Fruit fly (Drosophila melanogaster): ENCODE data around the gene CG33928.
A peak's percentile ranks its signal among the peaks of the same experiment; 100 is the strongest.

Gene CG33928

DNA sequence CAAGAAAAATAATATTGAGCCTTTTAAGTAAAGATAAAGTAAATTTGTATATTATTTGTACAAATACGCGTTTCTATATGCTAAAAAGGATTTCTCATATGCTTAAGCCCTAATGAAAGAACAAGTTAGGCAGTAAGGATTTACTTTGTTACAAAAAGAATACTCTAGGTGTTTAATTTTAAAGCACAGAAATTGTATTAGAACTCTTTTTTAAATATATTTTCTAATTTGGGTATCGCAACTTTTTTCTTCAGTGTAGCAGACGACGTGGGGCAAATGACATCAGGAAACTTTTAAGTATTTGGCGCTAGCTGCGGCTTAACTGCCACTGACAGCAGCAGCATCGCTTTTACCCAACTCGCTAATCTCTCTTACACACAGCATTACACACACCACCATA is 14.3 kb downstream of the CG33928 start (continued):
- no peak for TF ChIP-seq spab (GFP tag; optimal IDR thresholded peaks at IDR 0.05)
- TF ChIP-seq CG10631 (GFP tag; optimal IDR thresholded peaks at IDR 0.05): no peak
- TF ChIP-seq CG3032 (tag; optimal IDR thresholded peaks at IDR 0.05): no peak
- TF ChIP-seq CG9139 (GFP tag; optimal IDR thresholded peaks at IDR 0.05): no peak
- TF ChIP-seq Eip93F (GFP tag; optimal IDR thresholded peaks at IDR 0.05): no peak
- no peak for TF ChIP-seq CG3919 (GFP tag; optimal IDR thresholded peaks at IDR 0.05)
- TF ChIP-seq CG8119 (GFP tag; IDR thresholded peaks at IDR 0.05): no peak
- no peak for TF ChIP-seq CG1621 (tag; optimal IDR thresholded peaks at IDR 0.05)
- TF ChIP-seq ss (GFP tag; optimal IDR thresholded peaks at IDR 0.05): no peak
- TF ChIP-seq CG15336 (GFP tag; IDR thresholded peaks at IDR 0.05): no peak
- TF ChIP-seq fkh (GFP tag; optimal IDR thresholded peaks at IDR 0.05): no peak
- TF ChIP-seq CG16779 (tag; optimal IDR thresholded peaks at IDR 0.05): no peak
- no peak for TF ChIP-seq Lpt (GFP tag; optimal IDR thresholded peaks at IDR 0.05)
- TF ChIP-seq Ets21C (GFP tag; optimal IDR thresholded peaks at IDR 0.05): no peak
- no peak for TF ChIP-seq CG6808 (GFP tag; optimal IDR thresholded peaks at IDR 0.05)

DNA sequence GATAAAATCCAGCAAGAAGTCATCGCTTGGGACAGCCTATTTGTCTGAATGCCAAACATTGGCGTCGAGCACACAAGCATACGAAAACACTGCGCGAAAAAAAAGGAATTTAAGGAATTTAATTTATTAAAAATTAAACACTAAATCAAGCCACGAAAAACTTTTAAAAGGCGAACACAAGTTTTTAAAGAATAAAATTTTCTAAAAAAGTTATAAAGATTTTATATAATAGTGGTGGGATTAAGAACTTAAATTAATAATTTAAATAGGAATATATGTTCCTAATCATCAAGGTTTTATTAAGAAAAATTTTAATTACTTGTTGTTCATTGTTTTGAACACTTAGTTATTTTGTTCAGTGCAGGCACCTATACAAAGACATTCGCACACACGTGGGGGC is 15.0 kb downstream of the CG33928 start:
- TF ChIP-seq pdm3 (GFP tag; optimal IDR thresholded peaks at IDR 0.05): peak; percentile 53
- TF ChIP-seq Met (GFP tag; optimal IDR thresholded peaks at IDR 0.05): peak; percentile 60
- no peak for TF ChIP-seq CG6276 (GFP tag; optimal IDR thresholded peaks at IDR 0.05)
- peak; percentile 79 for TF ChIP-seq esn (GFP tag; optimal IDR thresholded peaks at IDR 0.05)
- TF ChIP-seq CG16779 (tag; optimal IDR thresholded peaks at IDR 0.05): no peak
- TF ChIP-seq achi (GFP tag; optimal IDR thresholded peaks at IDR 0.05): peak; percentile 26
- peak; percentile 51 for TF ChIP-seq CG10631 (GFP tag; optimal IDR thresholded peaks at IDR 0.05)
- TF ChIP-seq CG32006 (GFP tag; optimal IDR thresholded peaks at IDR 0.05): peak; percentile 36
- peak; percentile 13 for TF ChIP-seq Sox14 (GFP tag; optimal IDR thresholded peaks at IDR 0.05)
- no peak for TF ChIP-seq Gug (GFP tag; IDR thresholded peaks at IDR 0.05)
- peak; percentile 52 for TF ChIP-seq spab (GFP tag; optimal IDR thresholded peaks at IDR 0.05)
- peak; percentile 61; the same call in 1 of the 2 replicates for TF ChIP-seq CG15336 (GFP tag; IDR thresholded peaks at IDR 0.05)
- TF ChIP-seq Lpt (GFP tag; optimal IDR thresholded peaks at IDR 0.05): no peak
- peak; percentile 78 for TF ChIP-seq CG3032 (tag; optimal IDR thresholded peaks at IDR 0.05)
- peak; percentile 9 for TF ChIP-seq vri (GFP tag; optimal IDR thresholded peaks at IDR 0.05)
- no peak for TF ChIP-seq CG3919 (GFP tag; optimal IDR thresholded peaks at IDR 0.05)
- peak; percentile 75 for TF ChIP-seq acj6 (GFP tag; optimal IDR thresholded peaks at IDR 0.05)
- peak; percentile 46 for TF ChIP-seq lz (GFP tag; optimal IDR thresholded peaks at IDR 0.05)
- TF ChIP-seq Hr38 (GFP tag; optimal IDR thresholded peaks at IDR 0.05): no peak
- peak; percentile 21 for TF ChIP-seq CG6792 (GFP tag; optimal IDR thresholded peaks at IDR 0.05)
- no peak for TF ChIP-seq dsx (GFP tag; optimal IDR thresholded peaks at IDR 0.05; ENCODE audit: poor library complexity, severe bottlenecking)
- 0 out of 3 replicates have a peak, but pooled peaks have one; percentile 26 for TF ChIP-seq CG6163 (GFP tag; IDR thresholded peaks at IDR 0.05)
- TF ChIP-seq CG7368 (GFP tag; optimal IDR thresholded peaks at IDR 0.05): no peak
- TF ChIP-seq eg (GFP tag; IDR thresholded peaks at IDR 0.05): peak; percentile 45; the same call in 1 of the 3 replicates
- peak; percentile 57 for TF ChIP-seq CG10669 (GFP tag; optimal IDR thresholded peaks at IDR 0.05)
- TF ChIP-seq fkh (GFP tag; optimal IDR thresholded peaks at IDR 0.05): no peak
- no peak for TF ChIP-seq CG6854 (GFP tag; optimal IDR thresholded peaks at IDR 0.05)
- TF ChIP-seq topi (GFP tag; optimal IDR thresholded peaks at IDR 0.05): no peak
- peak; percentile 59 for TF ChIP-seq CG6808 (GFP tag; optimal IDR thresholded peaks at IDR 0.05)
- TF ChIP-seq CG34406 (GFP tag; optimal IDR thresholded peaks at IDR 0.05): peak; percentile 49
- no peak for TF ChIP-seq fd59A (GFP tag; optimal IDR thresholded peaks at IDR 0.05)
- TF ChIP-seq Ets96B (tag; optimal IDR thresholded peaks at IDR 0.05): no peak
- no peak for TF ChIP-seq net (GFP tag; optimal IDR thresholded peaks at IDR 0.05)
- peak; percentile 55 for TF ChIP-seq Eip75B (GFP tag; optimal IDR thresholded peaks at IDR 0.05)
- TF ChIP-seq CG8632 (GFP tag; optimal IDR thresholded peaks at IDR 0.05): peak; percentile 65
- no peak for TF ChIP-seq CG11902 (GFP tag; optimal IDR thresholded peaks at IDR 0.05)
- peak; percentile 20 for TF ChIP-seq Ets21C (GFP tag; optimal IDR thresholded peaks at IDR 0.05)
- peak; percentile 64 for TF ChIP-seq svp (GFP tag)
- TF ChIP-seq CG11762 (GFP tag; optimal IDR thresholded peaks at IDR 0.05; ENCODE audit: insufficient read depth): peak; percentile 21
- TF ChIP-seq Hr39 (GFP tag; optimal IDR thresholded peaks at IDR 0.05): no peak
- TF ChIP-seq Eip78C (GFP tag): no peak
- peak; percentile 4 for TF ChIP-seq Smox (GFP tag; optimal IDR thresholded peaks at IDR 0.05)
- no peak for TF ChIP-seq dac (GFP tag; optimal IDR thresholded peaks at IDR 0.05)
- TF ChIP-seq CG4318 (GFP tag; optimal IDR thresholded peaks at IDR 0.05): peak; percentile 7
